Fruit fly (Drosophila melanogaster): ENCODE results near the gene CG42832.

dm6 chr3L:11580919-11581318 lies 29.0 kb upstream of the CG42832 start, which contains the start of gene CG43391:
- TF ChIP-seq Mnt (GFP tag; optimal IDR thresholded peaks at IDR 0.05) = no peak
- TF ChIP-seq Clk (GFP tag; optimal IDR thresholded peaks at IDR 0.05) = no peak
- no peak for TF ChIP-seq CG12768 (GFP tag; optimal IDR thresholded peaks at IDR 0.05)
- no peak for TF ChIP-seq CG14711 (tag; optimal IDR thresholded peaks at IDR 0.05)
- TF ChIP-seq Crg-1 (GFP tag; optimal IDR thresholded peaks at IDR 0.05) = no peak
- TF ChIP-seq cnc (optimal IDR thresholded peaks at IDR 0.05) = no peak
- no peak for TF ChIP-seq CG7101 (tag; optimal IDR thresholded peaks at IDR 0.05)

Data from whole organism, adult.